Fruit fly (Drosophila melanogaster) whole organism, prepupa: ENCODE measurements around the gene CG42853.

Experiments used
- Blimp-1 ChIP-seq: fragments of 200-800 bp; sonication (Bioruptor generic); optimal IDR thresholded peaks from 3 replicates; lab custom pipeline; 2017; ENCODE audit warnings: missing biosample characterization, missing genetic modification characterization, mild to moderate bottlenecking, moderate library complexity, missing genetic modification reagents
- CG10631 ChIP-seq: fragments of 200-800 bp; sonication (Bioruptor generic); optimal IDR thresholded peaks from 2 replicates; lab custom pipeline; 2016; ENCODE audit warnings: missing biosample characterization, missing genetic modification characterization
- CG10669 ChIP-seq: fragments of 200-800 bp; sonication (Bioruptor generic); optimal IDR thresholded peaks from 3 replicates; lab custom pipeline; 2018; ENCODE audit warnings: missing biosample characterization, mild to moderate bottlenecking, missing genetic modification characterization, moderate library complexity
- CG11294 ChIP-seq: fragments of 200-800 bp; sonication (Bioruptor generic); IDR thresholded peaks from 2 replicates; pipeline ENCODE4 v1.3.6; 2022; ENCODE audit warnings: missing biosample characterization, missing genetic modification characterization
- CG11762 ChIP-seq: fragments of 200-800 bp; sonication (Bioruptor generic); optimal IDR thresholded peaks from 3 replicates; lab custom pipeline; 2016; ENCODE audit warnings: missing biosample characterization, missing genetic modification characterization; ENCODE audit not compliant: insufficient read depth
- CG11902 ChIP-seq: fragments of 200-800 bp; sonication (Bioruptor generic); optimal IDR thresholded peaks from 3 replicates; lab custom pipeline; 2016; ENCODE audit warnings: missing biosample characterization, missing genetic modification characterization
- CG1621 ChIP-seq: fragments of 200-800 bp; sonication (Bioruptor generic); optimal IDR thresholded peaks from 3 replicates; lab custom pipeline; 2018; ENCODE audit warnings: missing biosample characterization, mild to moderate bottlenecking, missing genetic modification characterization
- CG16779 ChIP-seq: fragments of 200-800 bp; sonication (Bioruptor generic); optimal IDR thresholded peaks from 3 replicates; lab custom pipeline; 2017; ENCODE audit warnings: missing biosample characterization, mild to moderate bottlenecking, missing genetic modification characterization
- CG3032 ChIP-seq: fragments of 200-800 bp; optimal IDR thresholded peaks from 2 replicates; lab custom pipeline; 2019; ENCODE audit warnings: missing biosample characterization, mild to moderate bottlenecking, missing genetic modification characterization, moderate library complexity
- CG31627 ChIP-seq: fragments of 200-800 bp; sonication (Bioruptor generic); optimal IDR thresholded peaks from 3 replicates; lab custom pipeline; 2016; ENCODE audit warnings: missing biosample characterization, missing genetic modification characterization
- CG32006 ChIP-seq: fragments of 200-800 bp; sonication (Bioruptor generic); optimal IDR thresholded peaks from 3 replicates; lab custom pipeline; 2017; ENCODE audit warnings: missing biosample characterization, mild to moderate bottlenecking, missing genetic modification characterization
- CG34406 ChIP-seq: fragments of 200-800 bp; sonication (Bioruptor generic); optimal IDR thresholded peaks from 3 replicates; lab custom pipeline; 2016; ENCODE audit warnings: missing biosample characterization, missing genetic modification characterization
- CG6276 ChIP-seq: fragments of 200-800 bp; sonication (Bioruptor generic); optimal IDR thresholded peaks from 2 replicates; lab custom pipeline; 2017; ENCODE audit warnings: missing biosample characterization, mild to moderate bottlenecking, missing genetic modification characterization
- CG6792 ChIP-seq: fragments of 200-800 bp; sonication (Bioruptor generic); optimal IDR thresholded peaks from 3 replicates; lab custom pipeline; 2016; ENCODE audit warnings: missing biosample characterization, missing genetic modification characterization
- CG6808 ChIP-seq: fragments of 200-800 bp; sonication (Bioruptor generic); optimal IDR thresholded peaks from 3 replicates; lab custom pipeline; 2017; ENCODE audit warnings: missing biosample characterization, missing genetic modification characterization, mild to moderate bottlenecking, moderate library complexity, missing genetic modification reagents
- CG6854 ChIP-seq: fragments of 200-800 bp; sonication (Bioruptor generic); optimal IDR thresholded peaks from 2 replicates; lab custom pipeline; 2017; ENCODE audit warnings: missing biosample characterization, mild to moderate bottlenecking, missing genetic modification characterization
- CG7368 ChIP-seq: fragments of 200-800 bp; sonication (Bioruptor generic); optimal IDR thresholded peaks from 3 replicates; lab custom pipeline; 2016; ENCODE audit warnings: missing biosample characterization, missing genetic modification characterization
- CG8319 ChIP-seq: fragments of 200-800 bp; sonication (Bioruptor generic); optimal IDR thresholded peaks from 3 replicates; lab custom pipeline; 2016; ENCODE audit warnings: missing biosample characterization, missing genetic modification characterization
- CG8632 ChIP-seq: fragments of 200-800 bp; sonication (Bioruptor generic); optimal IDR thresholded peaks from 3 replicates; lab custom pipeline; 2016; ENCODE audit warnings: missing biosample characterization, missing genetic modification characterization
- CG9139 ChIP-seq: fragments of 200-800 bp; sonication (Bioruptor generic); optimal IDR thresholded peaks from 3 replicates; lab custom pipeline; 2017; ENCODE audit warnings: missing biosample characterization, mild to moderate bottlenecking, missing genetic modification characterization
- Eip75B ChIP-seq: fragments of 200-800 bp; sonication (Bioruptor generic); optimal IDR thresholded peaks from 3 replicates; lab custom pipeline; 2016; ENCODE audit warnings: missing biosample characterization, missing genetic modification characterization
- Eip78C ChIP-seq: fragments of 200-800 bp; sonication (Bioruptor generic); peaks from one replicate; lab custom pipeline; 2016; ENCODE audit warnings: missing biosample characterization, missing genetic modification characterization
- Eip93F ChIP-seq: fragments of 200-800 bp; sonication (Bioruptor generic); optimal IDR thresholded peaks from 2 replicates; lab custom pipeline; 2016; ENCODE audit warnings: missing biosample characterization, mild to moderate bottlenecking, missing genetic modification characterization
- Ets96B ChIP-seq: fragments of 200-800 bp; optimal IDR thresholded peaks from 2 replicates; lab custom pipeline; 2019; ENCODE audit warnings: missing biosample characterization, mild to moderate bottlenecking, missing genetic modification characterization, moderate library complexity
- Gug ChIP-seq: fragments of 200-800 bp; sonication (Bioruptor generic); IDR thresholded peaks from 2 replicates; pipeline ENCODE4 v1.3.6; 2022; ENCODE audit warnings: missing biosample characterization, missing genetic modification characterization
- Hr38 ChIP-seq: sonication (Bioruptor generic); optimal IDR thresholded peaks from 2 replicates; lab custom pipeline; 2016; ENCODE audit warnings: missing biosample characterization, missing genetic modification characterization
- Hr4 ChIP-seq: fragments of 200-800 bp; sonication (Bioruptor generic); optimal IDR thresholded peaks from 3 replicates; lab custom pipeline; 2016; ENCODE audit warnings: missing biosample characterization, missing genetic modification characterization
- Met ChIP-seq: fragments of 200-800 bp; sonication (Bioruptor generic); optimal IDR thresholded peaks from 3 replicates; lab custom pipeline; 2016; ENCODE audit warnings: missing biosample characterization, missing genetic modification characterization
- OdsH ChIP-seq: fragments of 200-800 bp; sonication (Bioruptor generic); optimal IDR thresholded peaks from 3 replicates; lab custom pipeline; 2016; ENCODE audit warnings: missing biosample characterization, missing genetic modification characterization
- Smox ChIP-seq: fragments of 200-800 bp; sonication (Bioruptor generic); optimal IDR thresholded peaks from 3 replicates; lab custom pipeline; 2016; ENCODE audit warnings: missing biosample characterization, missing genetic modification characterization
- Sox102F ChIP-seq: fragments of 200-800 bp; sonication (Bioruptor generic); optimal IDR thresholded peaks from 2 replicates; lab custom pipeline; 2016; ENCODE audit warnings: missing biosample characterization, mild to moderate bottlenecking, missing genetic modification characterization
- Sox15 ChIP-seq: fragments of 200-800 bp; sonication (Bioruptor generic); optimal IDR thresholded peaks from 3 replicates; lab custom pipeline; 2016; ENCODE audit warnings: missing biosample characterization, missing genetic modification characterization
- acj6 ChIP-seq: fragments of 200-800 bp; sonication (Bioruptor generic); optimal IDR thresholded peaks from 3 replicates; lab custom pipeline; 2016; ENCODE audit warnings: missing biosample characterization, missing genetic modification characterization
- dsx ChIP-seq: fragments of 200-800 bp; optimal IDR thresholded peaks from 3 replicates; lab custom pipeline; 2019; ENCODE audit warnings: missing biosample characterization, mild to moderate bottlenecking, missing genetic modification characterization, moderate library complexity; ENCODE audit not compliant: poor library complexity, severe bottlenecking
- eg ChIP-seq: fragments of 200-800 bp; sonication (Bioruptor generic); IDR thresholded peaks from 3 replicates; pipeline ENCODE4 v1.3.6; 2022; ENCODE audit warnings: missing biosample characterization, missing genetic modification characterization
- fd59A ChIP-seq: fragments of 200-800 bp; sonication (Bioruptor generic); optimal IDR thresholded peaks from 2 replicates; lab custom pipeline; 2017; ENCODE audit warnings: missing biosample characterization, mild to moderate bottlenecking, missing genetic modification characterization, missing genetic modification reagents
- fd85E ChIP-seq: fragments of 200-800 bp; sonication (Bioruptor generic); optimal IDR thresholded peaks from 3 replicates; lab custom pipeline; 2016; ENCODE audit warnings: missing biosample characterization, missing genetic modification characterization
- fkh ChIP-seq: fragments of 200-800 bp; sonication (Bioruptor generic); optimal IDR thresholded peaks from 3 replicates; lab custom pipeline; 2017; ENCODE audit warnings: missing biosample characterization, mild to moderate bottlenecking, missing genetic modification characterization, moderate library complexity
- lz ChIP-seq: fragments of 200-800 bp; sonication (Bioruptor generic); optimal IDR thresholded peaks from 3 replicates; lab custom pipeline; 2016; ENCODE audit warnings: missing biosample characterization, missing genetic modification characterization
- pdm3 ChIP-seq: fragments of 200-800 bp; sonication (Bioruptor generic); optimal IDR thresholded peaks from 3 replicates; lab custom pipeline; 2016; ENCODE audit warnings: missing biosample characterization, missing genetic modification characterization
- salr ChIP-seq, 2 experiments: fragments of 200-800 bp; sonication (Bioruptor generic); optimal IDR thresholded peaks; 3 replicates each; lab custom pipeline; 2016 to 2018; ENCODE audit warnings: missing biosample characterization in 2 of 2, missing genetic modification characterization in 2 of 2, mild to moderate bottlenecking in 1 of 2
- ss ChIP-seq, 2 experiments: fragments of 200-800 bp; sonication (Bioruptor generic); optimal IDR thresholded peaks; 2 replicates in 1 of 2; 3 replicates in 1 of 2; lab custom pipeline; 2017 to 2018; ENCODE audit warnings: mild to moderate bottlenecking in 2 of 2, missing biosample characterization in 2 of 2, missing genetic modification characterization in 2 of 2, moderate library complexity in 1 of 2
- svp ChIP-seq: fragments of 200-800 bp; sonication (Bioruptor generic); peaks from one replicate; lab custom pipeline; 2016; ENCODE audit warnings: missing biosample characterization, missing genetic modification characterization
- topi ChIP-seq: fragments of 200-800 bp; sonication (Bioruptor generic); optimal IDR thresholded peaks from 3 replicates; lab custom pipeline; 2016; ENCODE audit warnings: missing biosample characterization, missing genetic modification characterization
- vri ChIP-seq: fragments of 200-800 bp; sonication (Bioruptor generic); optimal IDR thresholded peaks from 3 replicates; lab custom pipeline; 2016; ENCODE audit warnings: missing biosample characterization, mild to moderate bottlenecking, missing genetic modification characterization

Gene CG42853

DNA sequence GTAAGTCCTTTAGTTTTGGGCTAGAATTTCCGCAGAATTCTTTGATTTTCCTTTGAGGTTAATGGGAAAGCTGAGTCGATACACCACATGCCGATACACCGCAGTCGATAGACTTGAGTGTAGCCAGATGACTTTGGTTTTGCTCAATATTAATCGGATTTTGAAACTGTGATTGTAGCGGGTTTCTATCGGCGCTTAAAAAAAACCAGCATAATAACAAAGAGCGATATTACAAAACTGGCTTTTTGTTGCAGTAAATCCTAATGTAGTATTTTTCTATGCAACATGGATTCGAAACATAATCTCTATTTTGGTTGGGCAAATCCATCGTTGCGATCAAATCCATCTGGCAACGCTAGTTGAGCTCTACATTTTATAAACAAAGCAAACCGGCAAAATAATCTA, 12.3 kb downstream of the CG42853 start, which contains the start of the genes Polr3D and mus304 (continued):
- TF ChIP-seq CG8319 (GFP tag; lab: Kevin White, UChicago), result no peak
- no peak for TF ChIP-seq Met
- no peak for TF ChIP-seq CG1621 (tag; lab: Kevin White, UChicago)
- TF ChIP-seq CG31627 (GFP tag; lab: Kevin White, UChicago), result peak; percentile 6
- TF ChIP-seq CG3032 (tag; lab: Kevin White, UChicago), result peak; percentile 41
- TF ChIP-seq ss (GFP tag; optimal IDR thresholded peaks at IDR 0.05; lab: Kevin White, UChicago), result no peak
- peak; percentile 3 for TF ChIP-seq Hr4 (GFP tag; lab: Kevin White, UChicago)
- no peak for TF ChIP-seq svp (GFP tag; lab: Kevin White, UChicago)
- TF ChIP-seq CG6792, result no peak
- TF ChIP-seq Smox, result no peak
- TF ChIP-seq Eip93F (GFP tag; lab: Kevin White, UChicago), result no peak
- no peak for TF ChIP-seq Blimp-1 (GFP tag; lab: Kevin White, UChicago)
- TF ChIP-seq salr (GFP tag; optimal IDR thresholded peaks at IDR 0.05; lab: Kevin White, UChicago), result no peak
- TF ChIP-seq CG10631, result peak; percentile 20
- no peak for TF ChIP-seq CG9139 (GFP tag; lab: Kevin White, UChicago)
- TF ChIP-seq Eip75B, result peak; percentile 15
- TF ChIP-seq Eip78C (GFP tag; lab: Kevin White, UChicago), result peak; percentile 56
- peak; percentile 49 for TF ChIP-seq lz (GFP tag; lab: Kevin White, UChicago)
- no peak for TF ChIP-seq vri (GFP tag; lab: Kevin White, UChicago)
- TF ChIP-seq CG11762 (GFP tag; lab: Kevin White, UChicago), result no peak
- no peak for TF ChIP-seq CG7368 (GFP tag; lab: Kevin White, UChicago)
- TF ChIP-seq Sox15 (GFP tag; lab: Kevin White, UChicago), result no peak
- TF ChIP-seq topi (GFP tag; lab: Kevin White, UChicago), result no peak
- no peak for TF ChIP-seq fd59A (GFP tag; lab: Kevin White, UChicago)
- no peak for TF ChIP-seq CG34406 (GFP tag; lab: Kevin White, UChicago)
- no peak for TF ChIP-seq acj6 (GFP tag; lab: Kevin White, UChicago)
- no peak for TF ChIP-seq Hr38 (GFP tag; lab: Kevin White, UChicago)
- peak; percentile 1 for TF ChIP-seq Ets96B

dm6 chr3L:18106021-18106944, 15.5 kb downstream of the CG42853 start, which contains the start of the genes CG13698 and mRpS26:
Gene CG13698 (minus strand): TSS chr3L:18106149.
Gene mRpS26 (plus strand): TSS chr3L:18106579.
- TF ChIP-seq fd85E (GFP tag; lab: Kevin White, UChicago), result no peak
- TF ChIP-seq OdsH (GFP tag; lab: Kevin White, UChicago), result peak; percentile 78
- TF ChIP-seq Eip78C (GFP tag; lab: Kevin White, UChicago), result peak; percentile 88
- peak; percentile 74 for TF ChIP-seq acj6 (GFP tag; lab: Kevin White, UChicago)
- peak; percentile 65 for TF ChIP-seq CG10669 (GFP tag; lab: Kevin White, UChicago)
- TF ChIP-seq CG16779, result no peak
- peak; percentile 40 for TF ChIP-seq Eip93F (GFP tag; lab: Kevin White, UChicago)
- no peak for TF ChIP-seq Met
- peak; percentile 46 for TF ChIP-seq CG11902
- peak; percentile 67 for TF ChIP-seq CG6808
- peak; percentile 50 for TF ChIP-seq Eip75B
- TF ChIP-seq CG31627 (GFP tag; lab: Kevin White, UChicago), result peak; percentile 62
- peak; percentile 3 for TF ChIP-seq CG6854 (GFP tag; lab: Kevin White, UChicago)
- TF ChIP-seq CG32006, result peak; percentile 75
- TF ChIP-seq CG8632 (GFP tag; lab: Kevin White, UChicago), result peak; percentile 50
- peak; percentile 49 for TF ChIP-seq CG6792
- TF ChIP-seq ss (GFP tag; optimal IDR thresholded peaks at IDR 0.05; lab: Kevin White, UChicago), result peak in 1 of 2 experiments; percentile 37
- peak; percentile 39 for TF ChIP-seq CG7368 (GFP tag; lab: Kevin White, UChicago)
- TF ChIP-seq CG9139 (GFP tag; lab: Kevin White, UChicago), result no peak
- peak; percentile 75 for TF ChIP-seq CG10631
- TF ChIP-seq eg (GFP tag; lab: Robert Waterston, UW), result peak; percentile 52; the same call in 2 of the 3 replicates
- peak; percentile 31 for TF ChIP-seq CG11762 (GFP tag; lab: Kevin White, UChicago)
- TF ChIP-seq dsx (GFP tag; lab: Kevin White, UChicago), result peak; percentile 96
- TF ChIP-seq CG11294, result peak; percentile 41; the same call in 1 of the 2 replicates
- peak; percentile 4 for TF ChIP-seq vri (GFP tag; lab: Kevin White, UChicago)
- TF ChIP-seq fkh (GFP tag; lab: Kevin White, UChicago), result peak; percentile 50
- peak; percentile 49; the same call in 1 of the 2 replicates for TF ChIP-seq Gug (GFP tag; lab: Robert Waterston, UW)
- peak; percentile 38 for TF ChIP-seq CG8319 (GFP tag; lab: Kevin White, UChicago)
- TF ChIP-seq pdm3 (GFP tag; lab: Kevin White, UChicago), result peak; percentile 66
- no peak for TF ChIP-seq Sox102F
- peak; percentile 69 for TF ChIP-seq lz (GFP tag; lab: Kevin White, UChicago)
- TF ChIP-seq CG3032 (tag; lab: Kevin White, UChicago), result peak; percentile 81
- no peak for TF ChIP-seq CG6276 (GFP tag; lab: Kevin White, UChicago)
